Worm (Caenorhabditis elegans) whole organism, L4 larva: Measurements from ENCODE around the gene msp-78.

ENCODE experiments used
- aly-2 ChIP-seq: sonication (generic microtip); optimal IDR thresholded peaks from 2 replicates; lab custom pipeline; 2018; ENCODE audit warnings: missing biosample characterization, missing genetic modification characterization
- dpl-1 ChIP-seq: fragments of 150-350 bp; optimal IDR thresholded peaks from 2 replicates; lab custom pipeline; 2014; ENCODE audit warnings: missing biosample characterization, missing genetic modification reagents, missing genetic modification characterization
- hlh-30 ChIP-seq: sonication (generic microtip); optimal IDR thresholded peaks from 2 replicates; lab custom pipeline; 2017; ENCODE audit warnings: antibody characterized with exemption, mild to moderate bottlenecking, missing genetic modification characterization, missing compliant biosample characterization; ENCODE audit not compliant: insufficient read depth
- lsy-2 ChIP-seq, 2 experiments: fragments of 150-350 bp in 1 of 2; sonication (generic microtip) in 1 of 2; optimal IDR thresholded peaks; 2 replicates each; lab custom pipeline; 2014 to 2017; ENCODE audit warnings: missing biosample characterization in 2 of 2, missing genetic modification characterization in 2 of 2
- mxl-3 ChIP-seq: fragments of 200-800 bp; sonication (Bioruptor generic); optimal IDR thresholded peaks from 2 replicates; lab custom pipeline; 2018; ENCODE audit warnings: mild to moderate bottlenecking, missing genetic modification characterization, missing compliant biosample characterization
- nhr-11 ChIP-seq: fragments of 150-350 bp; optimal IDR thresholded peaks from 2 replicates; lab custom pipeline; 2014; ENCODE audit warnings: missing biosample characterization, missing genetic modification characterization
- nhr-237 ChIP-seq: sonication (generic microtip); optimal IDR thresholded peaks from 2 replicates; lab custom pipeline; 2017; ENCODE audit warnings: missing biosample characterization, missing genetic modification characterization
- nhr-77 ChIP-seq: fragments of 150-350 bp; optimal IDR thresholded peaks from 2 replicates; lab custom pipeline; 2014; ENCODE audit warnings: missing biosample characterization, missing genetic modification characterization
- pqm-1 ChIP-seq: sonication (generic microtip); optimal IDR thresholded peaks from 2 replicates; lab custom pipeline; 2017; ENCODE audit warnings: missing biosample characterization, missing genetic modification characterization
- tag-97 ChIP-seq: fragments of 200-800 bp; sonication (Bioruptor generic); IDR thresholded peaks from 2 replicates; pipeline ENCODE4 v1.3.6; 2022; ENCODE audit warnings: missing genetic modification characterization, missing compliant biosample characterization

DNA sequence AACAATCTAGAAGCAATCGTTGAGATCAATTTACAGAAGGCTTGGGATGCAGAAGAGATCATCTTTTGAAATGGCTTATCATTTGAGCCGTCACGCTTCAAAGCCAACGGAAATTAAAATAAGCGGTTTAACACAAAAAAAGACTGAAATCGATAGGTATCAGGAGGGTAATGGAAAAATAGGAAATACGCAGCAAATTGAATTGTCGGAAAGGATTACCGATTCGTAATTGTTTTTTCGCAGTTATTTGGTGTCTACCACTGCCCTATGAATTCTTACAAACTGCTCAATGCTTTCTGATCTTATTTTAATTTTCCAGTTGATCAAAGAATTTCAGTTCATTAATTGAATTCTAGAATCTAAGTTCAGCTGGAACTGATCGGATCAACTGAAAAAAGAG is 41.6 kb downstream of the msp-78 start:
- TF ChIP-seq hlh-30 (tag; lab: Kevin White, UChicago) (no peak), nhr-237 (tag; lab: Kevin White, UChicago) (no peak), lsy-2 (tag; optimal IDR thresholded peaks at IDR 0.05; lab: Kevin White, UChicago) (no peak), mxl-3 (GFP tag; lab: Kevin White, UChicago) (no peak), nhr-77 (tag; lab: Kevin White, UChicago) (no peak), nhr-11 (tag; lab: Kevin White, UChicago) (no peak), pqm-1 (tag; lab: Kevin White, UChicago) (no peak), tag-97 (no peak), aly-2 (tag; lab: Kevin White, UChicago) (no peak), dpl-1 (no peak)
